Fruit fly (Drosophila melanogaster) S2 (cell line): ENCODE data around the gene Inx2.

ENCODE experiments used
- CG8478 ChIP-seq: fragments of >200 bp; optimal IDR thresholded peaks from 2 replicates; lab custom pipeline; 2018
- CTCF ChIP-seq, 2 experiments: fragments of >200 bp; optimal IDR thresholded peaks; 2 replicates each; lab custom pipeline; 2018

DNA sequence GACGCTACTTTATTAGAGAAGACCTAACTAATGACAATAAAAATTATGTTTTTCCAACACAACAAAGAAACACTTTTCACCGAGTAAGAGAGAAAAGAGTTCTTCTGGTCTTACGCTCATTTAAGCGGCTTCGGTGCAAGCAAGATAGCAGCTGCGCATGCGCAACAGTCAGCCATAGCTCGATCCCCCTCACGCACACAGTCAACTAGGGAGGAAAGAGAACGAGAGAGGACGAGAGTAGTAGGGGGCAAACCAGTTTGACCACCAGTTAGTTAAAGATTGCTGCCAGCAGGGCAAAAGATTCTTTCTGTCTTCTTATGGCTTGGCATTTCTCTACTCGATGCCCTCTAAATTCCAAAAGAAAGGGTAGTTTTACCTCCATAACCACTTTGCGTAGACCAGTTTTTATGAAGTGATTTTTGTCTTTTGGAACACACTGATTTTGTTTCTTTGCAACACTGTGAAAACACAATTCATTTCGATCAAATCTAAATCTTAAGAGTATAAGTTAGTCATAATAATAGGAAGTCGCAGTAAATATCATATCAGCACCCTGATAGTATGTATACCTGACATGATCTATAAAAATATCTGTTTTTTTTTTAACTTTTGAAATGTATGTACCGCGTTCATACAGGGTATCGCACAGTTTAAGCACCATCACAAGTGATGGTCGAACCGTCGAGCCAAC, 2.1 kb downstream of the Inx2 start:
- no peak for TF ChIP-seq CG8478 (lab: Kevin White, UChicago)
- no peak for TF ChIP-seq CTCF (optimal IDR thresholded peaks at IDR 0.05; lab: Kevin White, UChicago)
